Fruit fly (Drosophila melanogaster): ENCODE results near the gene CG15456.
"Not testable (repeated sequence)": the region's sequence is repeated elsewhere in the genome, so short reads cannot be mapped to it uniquely, and the experiment has no call there.

The CG15456 gene

dm6 chrX:20426818-20427217 is at the start of gene CG15456:
CG15456 (minus strand) TSS chrX:20427042.
- no peak for TF ChIP-seq Dll (optimal IDR thresholded peaks at IDR 0.05)
- TF ChIP-seq usp (GFP tag; optimal IDR thresholded peaks at IDR 0.05) = no peak
- TF ChIP-seq EcR (GFP tag; optimal IDR thresholded peaks at IDR 0.05) = no peak
- no peak for TF ChIP-seq psq (optimal IDR thresholded peaks at IDR 0.05)
- no peak for TF ChIP-seq CG8478 (optimal IDR thresholded peaks at IDR 0.05)
- TF ChIP-seq pan (optimal IDR thresholded peaks at IDR 0.05) = no peak

dm6 chrX:20470701-20471100 is 43.9 kb upstream of the CG15456 start:
- TF ChIP-seq pan (optimal IDR thresholded peaks at IDR 0.05) (no peak), Dll (optimal IDR thresholded peaks at IDR 0.05) (no peak), EcR (GFP tag; optimal IDR thresholded peaks at IDR 0.05) (no peak), usp (GFP tag; optimal IDR thresholded peaks at IDR 0.05) (no peak), CG8478 (optimal IDR thresholded peaks at IDR 0.05) (no peak), psq (optimal IDR thresholded peaks at IDR 0.05) (no peak)

dm6 chrX:20468192-20468591 is 41.4 kb upstream of the CG15456 start:
- TF ChIP-seq CG8478 (optimal IDR thresholded peaks at IDR 0.05) = no peak
- no peak for TF ChIP-seq pan (optimal IDR thresholded peaks at IDR 0.05)
- TF ChIP-seq EcR (GFP tag; optimal IDR thresholded peaks at IDR 0.05) = no peak
- TF ChIP-seq psq (optimal IDR thresholded peaks at IDR 0.05) = no peak
- TF ChIP-seq usp (GFP tag; optimal IDR thresholded peaks at IDR 0.05) = no peak
- no peak for TF ChIP-seq Dll (optimal IDR thresholded peaks at IDR 0.05)

- no peak for TF ChIP-seq Dll (optimal IDR thresholded peaks at IDR 0.05)
- TF ChIP-seq psq (optimal IDR thresholded peaks at IDR 0.05) = no peak
- TF ChIP-seq usp (GFP tag; optimal IDR thresholded peaks at IDR 0.05) = no peak
- no peak for TF ChIP-seq CG8478 (optimal IDR thresholded peaks at IDR 0.05)
- TF ChIP-seq EcR (GFP tag; optimal IDR thresholded peaks at IDR 0.05) = no peak
- TF ChIP-seq pan (optimal IDR thresholded peaks at IDR 0.05) = no peak
Measured at dm6 chrX:20467155-20467554, 40.3 kb upstream of the CG15456 start, which contains the start of gene GstT3. GstT3 (plus strand) TSS chrX:20467455.

- TF ChIP-seq pan (optimal IDR thresholded peaks at IDR 0.05) (no peak), usp (GFP tag; optimal IDR thresholded peaks at IDR 0.05) (no peak), psq (optimal IDR thresholded peaks at IDR 0.05) (no peak), Dll (optimal IDR thresholded peaks at IDR 0.05) (no peak), EcR (GFP tag; optimal IDR thresholded peaks at IDR 0.05) (no peak), CG8478 (optimal IDR thresholded peaks at IDR 0.05) (no peak)
Measured at dm6 chrX:20466382-20466928, 39.6 kb upstream of the CG15456 start.

- TF ChIP-seq psq (optimal IDR thresholded peaks at IDR 0.05) (no peak), CG8478 (optimal IDR thresholded peaks at IDR 0.05) (no peak), usp (GFP tag; optimal IDR thresholded peaks at IDR 0.05) (no peak), pan (optimal IDR thresholded peaks at IDR 0.05) (no peak), EcR (GFP tag; optimal IDR thresholded peaks at IDR 0.05) (no peak), Dll (optimal IDR thresholded peaks at IDR 0.05) (no peak)
Measured at dm6 chrX:20448828-20449427, 22.1 kb upstream of the CG15456 start, which contains the start of gene tbc. tbc (plus strand) TSS chrX:20449331.

- TF ChIP-seq EcR (GFP tag; optimal IDR thresholded peaks at IDR 0.05) (no peak), usp (GFP tag; optimal IDR thresholded peaks at IDR 0.05) (no peak), Dll (optimal IDR thresholded peaks at IDR 0.05) (no peak), pan (optimal IDR thresholded peaks at IDR 0.05) (no peak), psq (optimal IDR thresholded peaks at IDR 0.05) (no peak), CG8478 (optimal IDR thresholded peaks at IDR 0.05) (no peak)
Measured at dm6 chrX:20447865-20448584, 21.2 kb upstream of the CG15456 start.

- not testable (repeated sequence) for TF ChIP-seq EcR (GFP tag; optimal IDR thresholded peaks at IDR 0.05); Dll (optimal IDR thresholded peaks at IDR 0.05); pan (optimal IDR thresholded peaks at IDR 0.05)
Measured at dm6 chrX:20446071-20446470, 19.2 kb upstream of the CG15456 start, which contains the start of gene CG42578. CG42578 (plus strand) TSS chrX:20446371.

- TF ChIP-seq usp (GFP tag; optimal IDR thresholded peaks at IDR 0.05) (no peak), CG8478 (optimal IDR thresholded peaks at IDR 0.05) (no peak), EcR (GFP tag; optimal IDR thresholded peaks at IDR 0.05) (no peak), psq (optimal IDR thresholded peaks at IDR 0.05) (no peak), pan (optimal IDR thresholded peaks at IDR 0.05) (no peak), Dll (optimal IDR thresholded peaks at IDR 0.05) (no peak)
Measured at dm6 chrX:20436866-20437265, 10.0 kb upstream of the CG15456 start.

dm6 chrX:20434534-20434933 is 7.7 kb upstream of the CG15456 start:
- no peak for TF ChIP-seq EcR (GFP tag; optimal IDR thresholded peaks at IDR 0.05)
- no peak for TF ChIP-seq Dll (optimal IDR thresholded peaks at IDR 0.05)
- TF ChIP-seq pan (optimal IDR thresholded peaks at IDR 0.05) = no peak
- no peak for TF ChIP-seq usp (GFP tag; optimal IDR thresholded peaks at IDR 0.05)
- no peak for TF ChIP-seq psq (optimal IDR thresholded peaks at IDR 0.05)
- TF ChIP-seq CG8478 (optimal IDR thresholded peaks at IDR 0.05) = no peak

dm6 chrX:20433345-20434332 is 6.8 kb upstream of the CG15456 start, which contains the start of gene CG1695:
CG1695 (plus strand) TSS chrX:20433950.
- TF ChIP-seq EcR (GFP tag; optimal IDR thresholded peaks at IDR 0.05) (no peak), Dll (optimal IDR thresholded peaks at IDR 0.05) (no peak), psq (optimal IDR thresholded peaks at IDR 0.05) (no peak), CG8478 (optimal IDR thresholded peaks at IDR 0.05) (no peak), pan (optimal IDR thresholded peaks at IDR 0.05) (no peak), usp (GFP tag; optimal IDR thresholded peaks at IDR 0.05) (no peak)

Measured in whole organism.